Worm (Caenorhabditis elegans) whole organism, L3 larva: ENCODE measurements around the gene B0001.4.

Experiments
- R02D3.7 ChIP-seq: fragments of 150-350 bp; optimal IDR thresholded peaks from 2 replicates; lab custom pipeline; 2014; ENCODE audit warnings: missing biosample characterization, missing genetic modification characterization
- ZK546.5 ChIP-seq: sonication (generic microtip); optimal IDR thresholded peaks from 2 replicates; lab custom pipeline; 2017; ENCODE audit warnings: missing biosample characterization, missing genetic modification characterization
- aly-2 ChIP-seq: fragments of 150-350 bp; optimal IDR thresholded peaks from 2 replicates; lab custom pipeline; 2014; ENCODE audit warnings: missing biosample characterization, missing genetic modification characterization
- ama-1 ChIP-seq: fragments of 150-350 bp; optimal IDR thresholded peaks from 2 replicates; lab custom pipeline; 2018
- ceh-16 ChIP-seq: sonication (generic microtip); optimal IDR thresholded peaks from 2 replicates; lab custom pipeline; 2017; ENCODE audit warnings: missing biosample characterization, missing genetic modification characterization
- ceh-28 ChIP-seq: fragments of 150-350 bp; optimal IDR thresholded peaks from 2 replicates; lab custom pipeline; 2014; ENCODE audit warnings: missing biosample characterization, missing genetic modification reagents, missing genetic modification characterization
- ceh-82 ChIP-seq: fragments of 150-350 bp; optimal IDR thresholded peaks from 2 replicates; lab custom pipeline; 2014; ENCODE audit warnings: missing biosample characterization, missing genetic modification characterization
- ceh-9 ChIP-seq: sonication (generic microtip); optimal IDR thresholded peaks from 2 replicates; lab custom pipeline; 2018; ENCODE audit warnings: missing biosample characterization, missing genetic modification characterization
- daf-12 ChIP-seq: fragments of 150-350 bp; optimal IDR thresholded peaks from 2 replicates; lab custom pipeline; 2014; ENCODE audit warnings: missing biosample characterization, missing genetic modification reagents, missing genetic modification characterization
- egl-27 ChIP-seq: sonication (generic microtip); optimal IDR thresholded peaks from 4 replicates; lab custom pipeline; 2017; ENCODE audit warnings: missing biosample characterization, missing genetic modification reagents, missing genetic modification characterization
- egl-5 ChIP-seq: fragments of 150-350 bp; optimal IDR thresholded peaks from 2 replicates; lab custom pipeline; 2017; ENCODE audit warnings: missing biosample characterization, missing genetic modification reagents, missing genetic modification characterization, inconsistent platforms
- elt-1 ChIP-seq: fragments of 150-350 bp; optimal IDR thresholded peaks from 2 replicates; lab custom pipeline; 2014; ENCODE audit warnings: missing biosample characterization, missing genetic modification characterization
- elt-2 ChIP-seq: sonication (generic microtip); optimal IDR thresholded peaks from 2 replicates; lab custom pipeline; 2016; ENCODE audit warnings: missing genetic modification reagents, mild to moderate bottlenecking, missing genetic modification characterization, missing compliant biosample characterization
- elt-3 ChIP-seq, 3 experiments: fragments of 150-350 bp in 1 of 3; sonication (generic microtip) in 2 of 3; optimal IDR thresholded peaks; 2 replicates in 2 of 3; 4 replicates in 1 of 3; lab custom pipeline; 2014 to 2017; ENCODE audit warnings: missing biosample characterization in 3 of 3, missing genetic modification characterization in 3 of 3
- eor-1 ChIP-seq, 2 experiments: fragments of 150-350 bp; optimal IDR thresholded peaks; 2 replicates each; lab custom pipeline; 2014 to 2018; ENCODE audit warnings: missing biosample characterization in 2 of 2, missing genetic modification characterization in 2 of 2
- fkh-10 ChIP-seq: sonication (generic microtip); optimal IDR thresholded peaks from 2 replicates; lab custom pipeline; 2017; ENCODE audit warnings: missing biosample characterization, missing genetic modification reagents, missing genetic modification characterization
- fkh-2 ChIP-seq: fragments of 150-350 bp; optimal IDR thresholded peaks from 2 replicates; lab custom pipeline; 2014; ENCODE audit warnings: missing biosample characterization, missing genetic modification reagents, missing genetic modification characterization
- fos-1 ChIP-seq: fragments of 150-350 bp; optimal IDR thresholded peaks from 2 replicates; lab custom pipeline; 2014; ENCODE audit warnings: missing biosample characterization, missing genetic modification characterization
- hmg-11 ChIP-seq: sonication (generic microtip); optimal IDR thresholded peaks from 2 replicates; lab custom pipeline; 2016; ENCODE audit warnings: missing genetic modification characterization, missing compliant biosample characterization
- jun-1 ChIP-seq: fragments of 150-350 bp; optimal IDR thresholded peaks from 2 replicates; lab custom pipeline; 2014; ENCODE audit warnings: missing biosample characterization, missing genetic modification reagents, missing genetic modification characterization
- lin-15B ChIP-seq: fragments of 150-350 bp; optimal IDR thresholded peaks from 2 replicates; lab custom pipeline; 2014; ENCODE audit warnings: missing biosample characterization, missing genetic modification characterization
- lin-39 ChIP-seq: fragments of 150-350 bp; optimal IDR thresholded peaks from 2 replicates; lab custom pipeline; 2018; ENCODE audit warnings: missing biosample characterization, missing genetic modification reagents, missing genetic modification characterization
- lsy-12 ChIP-seq: sonication (generic microtip); optimal IDR thresholded peaks from 2 replicates; lab custom pipeline; 2016; ENCODE audit warnings: mild to moderate bottlenecking, missing genetic modification characterization, missing compliant biosample characterization
- mdl-1 ChIP-seq: fragments of 150-350 bp; optimal IDR thresholded peaks from 2 replicates; lab custom pipeline; 2014; ENCODE audit warnings: missing biosample characterization, missing genetic modification characterization
- mml-1 ChIP-seq: fragments of 150-350 bp; sonication (generic microtip); optimal IDR thresholded peaks from 3 replicates; lab custom pipeline; 2014; ENCODE audit warnings: missing biosample characterization, missing genetic modification characterization
- nfya-1 ChIP-seq: sonication (generic microtip); optimal IDR thresholded peaks from 2 replicates; lab custom pipeline; 2017; ENCODE audit warnings: missing genetic modification characterization, mild to moderate bottlenecking, missing compliant biosample characterization, antibody characterized with exemption, moderate library complexity; ENCODE audit not compliant: insufficient read depth
- nhr-11 ChIP-seq: fragments of 150-350 bp; optimal IDR thresholded peaks from 2 replicates; lab custom pipeline; 2014; ENCODE audit warnings: missing biosample characterization, missing genetic modification characterization
- nhr-12 ChIP-seq: fragments of 150-350 bp; optimal IDR thresholded peaks from 2 replicates; lab custom pipeline; 2014; ENCODE audit warnings: missing biosample characterization, missing genetic modification characterization
- nhr-23 ChIP-seq: fragments of 150-350 bp; optimal IDR thresholded peaks from 2 replicates; lab custom pipeline; 2014; ENCODE audit warnings: missing biosample characterization, missing genetic modification reagents, missing genetic modification characterization
- nhr-237 ChIP-seq: fragments of 150-350 bp; optimal IDR thresholded peaks from 2 replicates; lab custom pipeline; 2014; ENCODE audit warnings: missing biosample characterization, missing genetic modification characterization
- nhr-25 ChIP-seq: sonication (generic microtip); optimal IDR thresholded peaks from 2 replicates; lab custom pipeline; 2017; ENCODE audit warnings: missing biosample characterization, missing genetic modification characterization
- nhr-28 ChIP-seq: fragments of 150-350 bp; optimal IDR thresholded peaks from 2 replicates; lab custom pipeline; 2014; ENCODE audit warnings: missing biosample characterization, missing genetic modification characterization
- nhr-43 ChIP-seq: sonication (generic microtip); optimal IDR thresholded peaks from 2 replicates; lab custom pipeline; 2016; ENCODE audit warnings: mild to moderate bottlenecking, missing genetic modification characterization, missing compliant biosample characterization; ENCODE audit not compliant: poor library complexity, severe bottlenecking
- nhr-67 ChIP-seq: fragments of 150-350 bp; optimal IDR thresholded peaks from 2 replicates; lab custom pipeline; 2014; ENCODE audit warnings: missing biosample characterization, missing genetic modification characterization
- nhr-76 ChIP-seq: fragments of 150-350 bp; sonication (generic microtip); optimal IDR thresholded peaks from 5 replicates; lab custom pipeline; 2014; ENCODE audit warnings: missing biosample characterization, missing genetic modification characterization
- nhr-77 ChIP-seq: fragments of 150-350 bp; optimal IDR thresholded peaks from 2 replicates; lab custom pipeline; 2014; ENCODE audit warnings: missing biosample characterization, missing genetic modification characterization
- pha-4 ChIP-seq: fragments of 150-350 bp; optimal IDR thresholded peaks from 2 replicates; lab custom pipeline; 2014; ENCODE audit warnings: missing biosample characterization, missing genetic modification reagents, missing genetic modification characterization
- pqm-1 ChIP-seq: fragments of 150-350 bp; optimal IDR thresholded peaks from 2 replicates; lab custom pipeline; 2017; ENCODE audit warnings: missing biosample characterization, missing genetic modification characterization, inconsistent platforms
- sea-2 ChIP-seq: fragments of 150-350 bp; sonication (generic microtip); optimal IDR thresholded peaks from 4 replicates; lab custom pipeline; 2014; ENCODE audit warnings: missing biosample characterization, missing genetic modification reagents, missing genetic modification characterization
- skn-1 ChIP-seq: fragments of 150-350 bp; optimal IDR thresholded peaks from 2 replicates; lab custom pipeline; 2014; ENCODE audit warnings: missing biosample characterization, missing genetic modification characterization
- snpc-4 ChIP-seq: fragments of 150-350 bp; optimal IDR thresholded peaks from 2 replicates; lab custom pipeline; 2014; ENCODE audit warnings: missing biosample characterization, missing genetic modification characterization
- tbx-2 ChIP-seq: sonication (generic microtip); optimal IDR thresholded peaks from 2 replicates; lab custom pipeline; 2016; ENCODE audit warnings: mild to moderate bottlenecking, missing genetic modification characterization, missing compliant biosample characterization
- unc-39 ChIP-seq: sonication (generic microtip); optimal IDR thresholded peaks from 4 replicates; lab custom pipeline; 2017; ENCODE audit warnings: missing biosample characterization, missing genetic modification characterization
- unc-62 ChIP-seq: fragments of 150-350 bp; sonication (generic microtip); optimal IDR thresholded peaks from 4 replicates; lab custom pipeline; 2014; ENCODE audit warnings: missing biosample characterization, missing genetic modification reagents, missing genetic modification characterization
- zag-1 ChIP-seq: fragments of 150-350 bp; optimal IDR thresholded peaks from 2 replicates; lab custom pipeline; 2014; ENCODE audit warnings: missing biosample characterization, missing genetic modification characterization
- ztf-11 ChIP-seq: fragments of 150-350 bp; optimal IDR thresholded peaks from 2 replicates; lab custom pipeline; 2014; ENCODE audit warnings: missing biosample characterization, missing genetic modification characterization
- ztf-4 ChIP-seq: fragments of 150-350 bp; optimal IDR thresholded peaks from 2 replicates; lab custom pipeline; 2014; ENCODE audit warnings: missing biosample characterization, missing genetic modification characterization

The B0001.4 gene

ce11 chrIV:12086498-12086897, 51.5 kb downstream of the B0001.4 start:
- no peak for TF ChIP-seq ceh-82 (tag; lab: Kevin White, UChicago)
- peak; percentile 46 for TF ChIP-seq snpc-4 (tag; lab: Kevin White, UChicago)
- TF ChIP-seq ceh-28 (tag; lab: Kevin White, UChicago) = no peak
- TF ChIP-seq ceh-16 = no peak
- TF ChIP-seq egl-27 (tag; lab: Kevin White, UChicago) = no peak
- no peak for TF ChIP-seq aly-2 (tag; lab: Kevin White, UChicago)
- peak; percentile 60 for TF ChIP-seq elt-2 (tag; lab: Kevin White, UChicago)
- TF ChIP-seq lsy-12 (tag; lab: Kevin White, UChicago) = peak; percentile 84
- peak in 1 of 3 experiments; percentile 59 for TF ChIP-seq elt-3 (tag; optimal IDR thresholded peaks at IDR 0.05; lab: Kevin White, UChicago)
- TF ChIP-seq unc-39 (tag; lab: Kevin White, UChicago) = no peak
- TF ChIP-seq nhr-43 (tag; lab: Kevin White, UChicago) = peak; percentile 83
- peak; percentile 68 for TF ChIP-seq nfya-1
- TF ChIP-seq nhr-77 (tag; lab: Kevin White, UChicago) = peak; percentile 32
- peak; percentile 79 for TF ChIP-seq nhr-25 (tag; lab: Kevin White, UChicago)
- peak; percentile 85 for TF ChIP-seq hmg-11 (tag; lab: Kevin White, UChicago)
- TF ChIP-seq daf-12 (tag; lab: Kevin White, UChicago) = no peak
- peak; percentile 71 for TF ChIP-seq ama-1 (lab: Kevin White, UChicago)
- TF ChIP-seq fkh-2 (tag; lab: Kevin White, UChicago) = no peak
- TF ChIP-seq eor-1 (tag; optimal IDR thresholded peaks at IDR 0.05; lab: Kevin White, UChicago) = no peak
- TF ChIP-seq mml-1 (tag; lab: Kevin White, UChicago) = no peak
- no peak for TF ChIP-seq egl-5 (tag; lab: Kevin White, UChicago)
- no peak for TF ChIP-seq fkh-10 (GFP tag; lab: Kevin White, UChicago)
- no peak for TF ChIP-seq elt-1 (tag; lab: Kevin White, UChicago)
- no peak for TF ChIP-seq nhr-11
- TF ChIP-seq ZK546.5 (tag; lab: Kevin White, UChicago) = no peak
- peak; percentile 16 for TF ChIP-seq pqm-1 (tag; lab: Kevin White, UChicago)
- TF ChIP-seq nhr-67 (tag; lab: Kevin White, UChicago) = no peak
- peak; percentile 52 for TF ChIP-seq R02D3.7
- TF ChIP-seq ceh-9 (tag; lab: Kevin White, UChicago) = no peak
- no peak for TF ChIP-seq jun-1 (tag; lab: Kevin White, UChicago)
- TF ChIP-seq nhr-28 (tag; lab: Kevin White, UChicago) = no peak
- TF ChIP-seq fos-1 (tag; lab: Kevin White, UChicago) = no peak
- peak; percentile 63 for TF ChIP-seq tbx-2 (tag; lab: Kevin White, UChicago)
- peak; percentile 82 for TF ChIP-seq pha-4 (tag; lab: Kevin White, UChicago)
- TF ChIP-seq ztf-11 (tag; lab: Kevin White, UChicago) = no peak
- TF ChIP-seq unc-62 = no peak
- TF ChIP-seq nhr-23 = peak; percentile 63
- TF ChIP-seq lin-15B (tag; lab: Kevin White, UChicago) = peak; percentile 19
- peak; percentile 48 for TF ChIP-seq nhr-76 (tag; lab: Kevin White, UChicago)
- TF ChIP-seq mdl-1 (tag; lab: Kevin White, UChicago) = no peak
- no peak for TF ChIP-seq sea-2 (GFP tag; lab: Kevin White, UChicago)
- TF ChIP-seq nhr-237 (tag; lab: Kevin White, UChicago) = no peak
- TF ChIP-seq lin-39 (tag; lab: Kevin White, UChicago) = peak; percentile 86
- TF ChIP-seq skn-1 (tag; lab: Kevin White, UChicago) = peak; percentile 15
- no peak for TF ChIP-seq nhr-12
- TF ChIP-seq ztf-4 (tag; lab: Kevin White, UChicago) = peak; percentile 19
- no peak for TF ChIP-seq zag-1 (tag; lab: Kevin White, UChicago)
